Fruit fly (Drosophila melanogaster): ENCODE results near the gene Mur11Da.

The Mur11Da gene

dm6 chrX:12923258-12923901 is 44.3 kb upstream of the Mur11Da start:
- peak; percentile 3 for TF ChIP-seq lz (GFP tag; optimal IDR thresholded peaks at IDR 0.05)
- peak; percentile 74 for TF ChIP-seq Eip78C (GFP tag)
- TF ChIP-seq Sox14 (GFP tag; optimal IDR thresholded peaks at IDR 0.05): peak; percentile 1
- peak; percentile 2 for TF ChIP-seq Smox (GFP tag; optimal IDR thresholded peaks at IDR 0.05)
- no peak for TF ChIP-seq Hr39 (GFP tag; optimal IDR thresholded peaks at IDR 0.05)
- TF ChIP-seq salr (GFP tag; optimal IDR thresholded peaks at IDR 0.05): no peak
- TF ChIP-seq CG8319 (GFP tag; optimal IDR thresholded peaks at IDR 0.05): no peak
- TF ChIP-seq CG6276 (GFP tag; optimal IDR thresholded peaks at IDR 0.05): no peak
- peak; percentile 36; the same call in 1 of the 3 replicates for TF ChIP-seq CG6163 (GFP tag; IDR thresholded peaks at IDR 0.05)
- peak; percentile 68 for TF ChIP-seq svp (GFP tag)
- peak; percentile 14 for TF ChIP-seq cyc (GFP tag; optimal IDR thresholded peaks at IDR 0.05)
- peak; percentile 43 for TF ChIP-seq esn (GFP tag; optimal IDR thresholded peaks at IDR 0.05)
- TF ChIP-seq Sox15 (GFP tag; optimal IDR thresholded peaks at IDR 0.05): no peak
- TF ChIP-seq ss (GFP tag; optimal IDR thresholded peaks at IDR 0.05): peak in 1 of 2 experiments; percentile 0
- peak; percentile 18 for TF ChIP-seq Blimp-1 (GFP tag; optimal IDR thresholded peaks at IDR 0.05)
- TF ChIP-seq topi (GFP tag; optimal IDR thresholded peaks at IDR 0.05): peak; percentile 36
- TF ChIP-seq CG7368 (GFP tag; optimal IDR thresholded peaks at IDR 0.05): no peak
- peak; percentile 12 for TF ChIP-seq Sox102F (GFP tag; optimal IDR thresholded peaks at IDR 0.05)
- TF ChIP-seq pdm3 (GFP tag; optimal IDR thresholded peaks at IDR 0.05): peak; percentile 3
- peak; percentile 2 for TF ChIP-seq CG31627 (GFP tag; optimal IDR thresholded peaks at IDR 0.05)

dm6 chrX:12925426-12926256 is 42.0 kb upstream of the Mur11Da start:
- peak; percentile 66 for TF ChIP-seq CG6163 (GFP tag; IDR thresholded peaks at IDR 0.05)
- peak; percentile 0 for TF ChIP-seq esn (GFP tag; optimal IDR thresholded peaks at IDR 0.05)
- TF ChIP-seq Blimp-1 (GFP tag; optimal IDR thresholded peaks at IDR 0.05): no peak
- no peak for TF ChIP-seq CG3919 (GFP tag; optimal IDR thresholded peaks at IDR 0.05)
- peak; percentile 68 for TF ChIP-seq CG15336 (GFP tag; IDR thresholded peaks at IDR 0.05)
- no peak for TF ChIP-seq dac (GFP tag; optimal IDR thresholded peaks at IDR 0.05)
- no peak for TF ChIP-seq CG6792 (GFP tag; optimal IDR thresholded peaks at IDR 0.05)
- no peak for TF ChIP-seq CG31627 (GFP tag; optimal IDR thresholded peaks at IDR 0.05)
- peak in 1 of 2 experiments; percentile 43 for TF ChIP-seq ss (GFP tag; optimal IDR thresholded peaks at IDR 0.05)
- peak; percentile 6 for TF ChIP-seq OdsH (GFP tag; optimal IDR thresholded peaks at IDR 0.05)
- TF ChIP-seq CG10631 (GFP tag; optimal IDR thresholded peaks at IDR 0.05): peak; percentile 31
- TF ChIP-seq Hr4 (GFP tag; optimal IDR thresholded peaks at IDR 0.05): no peak
- no peak for TF ChIP-seq cyc (GFP tag; optimal IDR thresholded peaks at IDR 0.05)
- peak; percentile 70; the same call in 2 of the 3 replicates for TF ChIP-seq eg (GFP tag; IDR thresholded peaks at IDR 0.05)
- TF ChIP-seq CG11762 (GFP tag; optimal IDR thresholded peaks at IDR 0.05; ENCODE audit: insufficient read depth): no peak
- no peak for TF ChIP-seq fd85E (GFP tag; optimal IDR thresholded peaks at IDR 0.05)
- no peak for TF ChIP-seq Eip93F (GFP tag; optimal IDR thresholded peaks at IDR 0.05)
- peak; percentile 10 for TF ChIP-seq Met (GFP tag; optimal IDR thresholded peaks at IDR 0.05)
- TF ChIP-seq Hr39 (GFP tag; optimal IDR thresholded peaks at IDR 0.05): no peak
- TF ChIP-seq Eip78C (GFP tag): peak; percentile 81
- peak; percentile 12; the same call in 1 of the 2 replicates for TF ChIP-seq CG11294 (GFP tag; IDR thresholded peaks at IDR 0.05)
- TF ChIP-seq CG11902 (GFP tag; optimal IDR thresholded peaks at IDR 0.05): no peak
- TF ChIP-seq fd59A (GFP tag; optimal IDR thresholded peaks at IDR 0.05): no peak
- TF ChIP-seq CG6808 (GFP tag; optimal IDR thresholded peaks at IDR 0.05): no peak
- no peak for TF ChIP-seq fkh (GFP tag; optimal IDR thresholded peaks at IDR 0.05)
- no peak for TF ChIP-seq Smox (GFP tag; optimal IDR thresholded peaks at IDR 0.05)
- TF ChIP-seq CG32006 (GFP tag; optimal IDR thresholded peaks at IDR 0.05): peak; percentile 17
- TF ChIP-seq CG8119 (GFP tag; IDR thresholded peaks at IDR 0.05): peak; percentile 50
- no peak for TF ChIP-seq CG16779 (tag; optimal IDR thresholded peaks at IDR 0.05)
- TF ChIP-seq vri (GFP tag; optimal IDR thresholded peaks at IDR 0.05): no peak
- no peak for TF ChIP-seq pdm3 (GFP tag; optimal IDR thresholded peaks at IDR 0.05)
- no peak for TF ChIP-seq Hr38 (GFP tag; optimal IDR thresholded peaks at IDR 0.05)
- no peak for TF ChIP-seq Sox14 (GFP tag; optimal IDR thresholded peaks at IDR 0.05)
- no peak for TF ChIP-seq salr (GFP tag; optimal IDR thresholded peaks at IDR 0.05)
- TF ChIP-seq Eip75B (GFP tag; optimal IDR thresholded peaks at IDR 0.05): no peak
- 0 out of 2 replicates have a peak, but pooled peaks have one; percentile 34 for TF ChIP-seq Gug (GFP tag; IDR thresholded peaks at IDR 0.05)
- peak; percentile 33 for TF ChIP-seq CG3032 (tag; optimal IDR thresholded peaks at IDR 0.05)
- TF ChIP-seq Ets96B (tag; optimal IDR thresholded peaks at IDR 0.05): peak; percentile 20

Data from whole organism, prepupa.